Fruit fly (Drosophila melanogaster) whole organism, embryonic: ENCODE results near the gene MTF-1.

Experiments
- Bgb ChIP-seq: fragments of 200-800 bp; sonication (Bioruptor generic); IDR thresholded peaks from 2 replicates; pipeline ENCODE4 v1.3.6; 2022; ENCODE audit warnings: missing biosample characterization, missing genetic modification characterization; ENCODE audit not compliant: partially characterized antibody
- CG10267 ChIP-seq: fragments of 200-800 bp; sonication (Bioruptor generic); optimal IDR thresholded peaks from 2 replicates; lab custom pipeline; 2018; ENCODE audit warnings: missing biosample characterization, mild to moderate bottlenecking, missing genetic modification characterization, moderate library complexity
- CG10321 ChIP-seq: fragments of 200-800 bp; sonication (Bioruptor generic); IDR thresholded peaks from 2 replicates; pipeline ENCODE4 v1.3.6; 2022; ENCODE audit warnings: missing biosample characterization, missing genetic modification characterization
- CG10654 ChIP-seq: fragments of 200-800 bp; sonication (Bioruptor generic); optimal IDR thresholded peaks from 2 replicates; lab custom pipeline; 2016; ENCODE audit warnings: missing biosample characterization, missing genetic modification characterization
- CG12219 ChIP-seq: fragments of 200-800 bp; sonication (Bioruptor generic); optimal IDR thresholded peaks from 3 replicates; lab custom pipeline; 2018; ENCODE audit warnings: missing biosample characterization, mild to moderate bottlenecking, missing genetic modification characterization
- CG12391 ChIP-seq: fragments of 200-800 bp; sonication (Bioruptor generic); optimal IDR thresholded peaks from 3 replicates; lab custom pipeline; 2018; ENCODE audit warnings: missing biosample characterization, mild to moderate bottlenecking, missing genetic modification characterization, moderate library complexity
- CG13424 ChIP-seq: fragments of 200-800 bp; sonication (Bioruptor generic); optimal IDR thresholded peaks from 2 replicates; lab custom pipeline; 2019; ENCODE audit warnings: missing biosample characterization, mild to moderate bottlenecking, missing genetic modification characterization, moderate library complexity
- CG14965 ChIP-seq: fragments of 200-800 bp; sonication (Bioruptor generic); optimal IDR thresholded peaks from 2 replicates; lab custom pipeline; 2016; ENCODE audit warnings: missing biosample characterization, missing genetic modification characterization, borderline replicate concordance
- CG1602 ChIP-seq: fragments of 200-800 bp; sonication (Bioruptor generic); optimal IDR thresholded peaks from 3 replicates; lab custom pipeline; 2016; ENCODE audit warnings: missing biosample characterization, missing genetic modification characterization
- CG1603 ChIP-seq: fragments of 200-800 bp; sonication (Bioruptor generic); optimal IDR thresholded peaks from 2 replicates; lab custom pipeline; 2019; ENCODE audit warnings: missing biosample characterization, mild to moderate bottlenecking, missing genetic modification characterization, moderate library complexity
- CG2678 ChIP-seq: fragments of 200-800 bp; sonication (Bioruptor generic); optimal IDR thresholded peaks from 3 replicates; lab custom pipeline; 2019; ENCODE audit warnings: missing biosample characterization, mild to moderate bottlenecking, missing genetic modification characterization, moderate library complexity
- CG30431 ChIP-seq: fragments of 200-800 bp; sonication (Bioruptor generic); optimal IDR thresholded peaks from 2 replicates; lab custom pipeline; 2017; ENCODE audit warnings: missing biosample characterization, missing genetic modification characterization
- CG31365 ChIP-seq: fragments of 200-800 bp; sonication (Bioruptor generic); optimal IDR thresholded peaks from 2 replicates; lab custom pipeline; 2018; ENCODE audit warnings: missing biosample characterization, mild to moderate bottlenecking, missing genetic modification characterization
- CG32532 ChIP-seq: fragments of 200-800 bp; sonication (Bioruptor generic); IDR thresholded peaks from 2 replicates; pipeline ENCODE4 v1.3.6; 2022; ENCODE audit warnings: missing biosample characterization, missing genetic modification characterization
- CG3281 ChIP-seq: fragments of 200-800 bp; sonication (Bioruptor generic); optimal IDR thresholded peaks from 3 replicates; lab custom pipeline; 2017; ENCODE audit warnings: missing biosample characterization, mild to moderate bottlenecking, missing genetic modification characterization
- CG4404 ChIP-seq: fragments of 200-800 bp; sonication (Bioruptor generic); IDR thresholded peaks from 2 replicates; pipeline ENCODE4 v1.3.6; 2022; ENCODE audit warnings: missing biosample characterization, missing genetic modification characterization
- CG4730 ChIP-seq: fragments of 200-800 bp; sonication (Bioruptor generic); IDR thresholded peaks from 2 replicates; pipeline ENCODE4 v1.3.6; 2022; ENCODE audit warnings: missing biosample characterization, missing genetic modification characterization
- CG6765 ChIP-seq: fragments of 200-800 bp; sonication (Bioruptor generic); optimal IDR thresholded peaks from 3 replicates; lab custom pipeline; 2017; ENCODE audit warnings: missing biosample characterization, mild to moderate bottlenecking, missing genetic modification characterization
- CG8290 ChIP-seq, 3 experiments: fragments of 200-800 bp; sonication (Bioruptor generic); optimal IDR thresholded peaks; 2 replicates each; lab custom pipeline; 2016 to 2019; ENCODE audit warnings: missing biosample characterization in 3 of 3, missing genetic modification characterization in 3 of 3, mild to moderate bottlenecking in 2 of 3, moderate library complexity in 1 of 3
- CG9932 ChIP-seq: fragments of 200-800 bp; sonication (Bioruptor generic); IDR thresholded peaks from 2 replicates; pipeline ENCODE4 v1.3.6; 2022; ENCODE audit warnings: missing biosample characterization, missing genetic modification characterization
- D19B ChIP-seq: fragments of 200-800 bp; sonication (Bioruptor generic); optimal IDR thresholded peaks from 2 replicates; lab custom pipeline; 2017; ENCODE audit warnings: missing biosample characterization, mild to moderate bottlenecking, missing genetic modification characterization
- HmgD ChIP-seq: fragments of 200-800 bp; sonication (Bioruptor generic); optimal IDR thresholded peaks from 3 replicates; lab custom pipeline; 2016; ENCODE audit warnings: missing biosample characterization, missing genetic modification characterization
- Hr78 ChIP-seq, 2 experiments: fragments of 200-800 bp in 1 of 2; fragments of >200 bp in 1 of 2; sonication (Bioruptor generic) in 1 of 2; optimal IDR thresholded peaks; 2 replicates each; lab custom pipeline; 2017 to 2019; ENCODE audit warnings: missing biosample characterization in 2 of 2, missing genetic modification characterization in 2 of 2, mild to moderate bottlenecking in 1 of 2, moderate library complexity in 1 of 2
- Mes4 ChIP-seq: fragments of 200-800 bp; sonication (Bioruptor generic); optimal IDR thresholded peaks from 2 replicates; lab custom pipeline; 2016; ENCODE audit warnings: missing biosample characterization, missing genetic modification characterization
- Optix ChIP-seq: fragments of 200-800 bp; sonication (Bioruptor generic); IDR thresholded peaks from 3 replicates; pipeline ENCODE4 v1.3.6; 2022; ENCODE audit warnings: missing biosample characterization, missing genetic modification characterization
- Ptx1 ChIP-seq: fragments of 200-800 bp; sonication (Bioruptor generic); IDR thresholded peaks from 2 replicates; pipeline ENCODE4 v1.3.6; 2022; ENCODE audit warnings: missing biosample characterization, missing genetic modification characterization
- Stat92E ChIP-seq, 3 experiments: fragments of >200 bp in 2 of 3; fragments of 200-800 bp in 1 of 3; sonication (Bioruptor generic) in 1 of 3; optimal IDR thresholded peaks; 2 replicates each; lab custom pipeline; 2017 to 2019; ENCODE audit warnings: missing biosample characterization in 3 of 3, missing genetic modification characterization in 3 of 3, mild to moderate bottlenecking in 1 of 3, moderate library complexity in 1 of 3
- Trl ChIP-seq, 3 experiments: fragments of >200 bp in 2 of 3; fragments of 200-800 bp in 1 of 3; sonication (Bioruptor generic) in 1 of 3; optimal IDR thresholded peaks; 2 replicates in 1 of 3; 3 replicates in 2 of 3; lab custom pipeline; 2016 to 2017; ENCODE audit warnings: missing biosample characterization in 1 of 3, missing genetic modification characterization in 1 of 3
- Vsx1 ChIP-seq: fragments of 200-800 bp; sonication (Bioruptor generic); optimal IDR thresholded peaks from 2 replicates; lab custom pipeline; 2017; ENCODE audit warnings: missing biosample characterization, mild to moderate bottlenecking, missing genetic modification characterization, missing genetic modification reagents
- al ChIP-seq: fragments of 200-800 bp; sonication (Bioruptor generic); IDR thresholded peaks from 2 replicates; pipeline ENCODE4 v1.3.6; 2022; ENCODE audit warnings: missing biosample characterization, missing genetic modification characterization
- bbx ChIP-seq: fragments of 200-800 bp; sonication (Bioruptor generic); IDR thresholded peaks from 2 replicates; pipeline ENCODE4 v1.3.6; 2022; ENCODE audit warnings: missing biosample characterization, missing genetic modification characterization; ENCODE audit not compliant: partially characterized antibody
- cg ChIP-seq: fragments of 200-800 bp; sonication (Bioruptor generic); optimal IDR thresholded peaks from 3 replicates; lab custom pipeline; 2019; ENCODE audit warnings: missing biosample characterization, mild to moderate bottlenecking, missing genetic modification characterization, moderate library complexity
- ftz-f1 ChIP-seq: fragments of 200-800 bp; sonication (Bioruptor generic); optimal IDR thresholded peaks from 2 replicates; lab custom pipeline; 2016; ENCODE audit warnings: missing biosample characterization, missing genetic modification characterization
- grn ChIP-seq: fragments of 200-800 bp; sonication (Bioruptor generic); optimal IDR thresholded peaks from 3 replicates; lab custom pipeline; 2017; ENCODE audit warnings: missing biosample characterization, missing genetic modification characterization
- knrl ChIP-seq: fragments of 200-800 bp; sonication (Bioruptor generic); IDR thresholded peaks from 3 replicates; pipeline ENCODE4 v1.3.6; 2022; ENCODE audit warnings: missing biosample characterization, missing genetic modification characterization; ENCODE audit not compliant: partially characterized antibody
- nerfin-2 ChIP-seq: fragments of 200-800 bp; sonication (Bioruptor generic); IDR thresholded peaks from 2 replicates; pipeline ENCODE4 v1.3.6; 2022; ENCODE audit warnings: missing biosample characterization, missing genetic modification characterization; ENCODE audit not compliant: partially characterized antibody
- pfk ChIP-seq: fragments of 200-800 bp; sonication (Bioruptor generic); optimal IDR thresholded peaks from 2 replicates; lab custom pipeline; 2018; ENCODE audit warnings: missing biosample characterization, mild to moderate bottlenecking, missing genetic modification characterization, moderate library complexity
- pita ChIP-seq: fragments of 200-800 bp; sonication (Bioruptor generic); optimal IDR thresholded peaks from 2 replicates; lab custom pipeline; 2017; ENCODE audit warnings: missing biosample characterization, mild to moderate bottlenecking, missing genetic modification characterization
- sim ChIP-seq: fragments of 200-800 bp; sonication (Bioruptor generic); IDR thresholded peaks from 2 replicates; pipeline ENCODE4 v1.3.6; 2022; ENCODE audit warnings: missing biosample characterization, missing genetic modification characterization
- sisA ChIP-seq: fragments of 200-800 bp; sonication (Bioruptor generic); IDR thresholded peaks from 2 replicates; pipeline ENCODE4 v1.3.6; 2022; ENCODE audit warnings: missing biosample characterization, missing genetic modification characterization
- sqz ChIP-seq: fragments of 200-800 bp; sonication (Bioruptor generic); optimal IDR thresholded peaks from 3 replicates; lab custom pipeline; 2018; ENCODE audit warnings: missing biosample characterization, mild to moderate bottlenecking, missing genetic modification characterization
- ssp ChIP-seq: fragments of 200-800 bp; sonication (Bioruptor generic); IDR thresholded peaks from 2 replicates; pipeline ENCODE4 v1.3.6; 2022; ENCODE audit warnings: missing biosample characterization, missing genetic modification characterization
- tap ChIP-seq: fragments of 200-800 bp; optimal IDR thresholded peaks from 3 replicates; lab custom pipeline; 2019; ENCODE audit warnings: missing biosample characterization, mild to moderate bottlenecking, missing genetic modification characterization, moderate library complexity
- tgo ChIP-seq: fragments of 200-800 bp; sonication (Bioruptor generic); IDR thresholded peaks from 3 replicates; pipeline ENCODE4 v1.3.6; 2022; ENCODE audit warnings: missing biosample characterization, missing genetic modification characterization
- trem ChIP-seq: fragments of 200-800 bp; optimal IDR thresholded peaks from 3 replicates; lab custom pipeline; 2019; ENCODE audit warnings: missing biosample characterization, mild to moderate bottlenecking, missing genetic modification characterization, moderate library complexity
- unpg ChIP-seq: fragments of 200-800 bp; sonication (Bioruptor generic); optimal IDR thresholded peaks from 3 replicates; lab custom pipeline; 2018; ENCODE audit warnings: missing biosample characterization, mild to moderate bottlenecking, missing genetic modification characterization, moderate library complexity

The MTF-1 gene

dm6 chr3L:9457619-9458092, 27.5 kb downstream of the MTF-1 start, which contains the start of gene CG3437 (continued):
- TF ChIP-seq nerfin-2 (GFP tag; lab: Robert Waterston, UW) (no peak), CG32532 (peak; percentile 99), Mes4 (GFP tag; lab: Kevin White, UChicago) (peak; percentile 97), unpg (GFP tag; lab: Kevin White, UChicago) (peak; percentile 99), Vsx1 (GFP tag; lab: Kevin White, UChicago) (peak; percentile 97), trem (tag; lab: Kevin White, UChicago) (peak; percentile 84), CG12391 (tag; lab: Kevin White, UChicago) (peak; percentile 98), D19B (GFP tag; lab: Kevin White, UChicago) (peak; percentile 94), tap (peak; percentile 94), Bgb (GFP tag; lab: Robert Waterston, UW) (no peak), Hr78 (GFP tag; optimal IDR thresholded peaks at IDR 0.05; lab: Kevin White, UChicago) (peak in 1 of 2 experiments; percentile 86), CG30431 (peak; percentile 98), CG14965 (GFP tag; lab: Kevin White, UChicago) (peak; percentile 82), CG13424 (tag; lab: Kevin White, UChicago) (peak; percentile 99), pita (GFP tag; lab: Kevin White, UChicago) (no peak), ftz-f1 (GFP tag; lab: Kevin White, UChicago) (peak; percentile 88), cg (GFP tag; lab: Kevin White, UChicago) (no peak)

DNA sequence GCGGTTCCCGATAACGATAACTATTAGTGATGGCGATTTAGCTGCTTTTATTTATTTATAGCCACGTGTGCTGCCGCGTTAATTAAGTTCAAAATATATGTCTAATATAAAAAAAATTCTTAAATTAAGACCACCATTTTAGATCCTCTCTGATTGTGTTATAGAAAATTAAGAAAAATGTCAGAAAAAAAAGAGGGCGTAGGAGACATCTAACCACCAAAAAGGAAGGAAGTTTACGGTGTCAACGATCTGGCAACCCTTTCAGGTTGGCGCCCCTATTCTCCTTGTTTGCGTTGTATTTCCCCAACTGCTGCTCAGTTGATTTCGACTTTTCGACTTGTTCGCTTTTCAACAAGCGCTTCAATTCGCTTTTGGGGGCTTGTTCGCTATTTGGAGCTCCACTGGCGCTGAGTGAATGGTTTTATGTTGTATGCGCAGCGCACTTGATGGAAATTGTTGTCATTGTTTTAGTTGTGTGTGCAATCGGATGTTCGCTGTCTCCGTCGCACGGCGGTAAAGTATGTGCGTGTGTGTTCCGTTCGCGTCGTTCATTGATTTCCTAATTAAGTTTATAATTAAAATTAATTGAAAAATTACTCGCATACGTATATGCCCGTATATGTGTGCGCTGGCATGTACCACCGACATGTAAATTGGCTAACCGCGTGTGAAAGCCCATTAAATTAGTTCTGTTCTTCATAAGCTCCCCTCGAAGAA, 30.8 kb downstream of the MTF-1 start, which contains the start of the genes CG3434 and CG44838:
Gene CG3434, minus strand, starts transcription at position 25 of the 717 bp plus-strand sequence.
Gene CG44838, plus strand, starts transcription at position 276 of the 717 bp plus-strand sequence.
- TF ChIP-seq CG4404 (peak; percentile 75), CG3281 (GFP tag; lab: Kevin White, UChicago) (peak; percentile 79), CG1602 (GFP tag; lab: Kevin White, UChicago) (peak; percentile 75), HmgD (GFP tag; lab: Kevin White, UChicago) (peak; percentile 56), CG9932 (peak; percentile 87), CG8290 (GFP tag; optimal IDR thresholded peaks at IDR 0.05; lab: Kevin White, UChicago) (peak; percentile 83), CG8290 (tag; optimal IDR thresholded peaks at IDR 0.05; lab: Kevin White, UChicago) (peak; percentile 27 to 81), ssp (GFP tag; lab: Robert Waterston, UW) (peak; percentile 82), sqz (peak; percentile 65), tgo (GFP tag; lab: Robert Waterston, UW) (peak; percentile 64), sim (GFP tag; lab: Robert Waterston, UW) (no peak), Trl (optimal IDR thresholded peaks at IDR 0.05; lab: Kevin White, UChicago) (no peak), Trl (GFP tag; optimal IDR thresholded peaks at IDR 0.05; lab: Kevin White, UChicago) (peak; percentile 53), Stat92E (GFP tag; optimal IDR thresholded peaks at IDR 0.05; lab: Kevin White, UChicago) (peak in 1 of 3 experiments; percentile 54), CG1603 (tag; lab: Kevin White, UChicago) (no peak), CG31365 (no peak), Optix (GFP tag; lab: Robert Waterston, UW) (peak; percentile 59; the same call in 2 of the 3 replicates), pfk (GFP tag; lab: Kevin White, UChicago) (no peak), CG10321 (GFP tag; lab: Robert Waterston, UW) (no peak), CG10654 (GFP tag; lab: Kevin White, UChicago) (peak; percentile 77), CG2678 (tag; lab: Kevin White, UChicago) (peak; percentile 83), al (GFP tag; lab: Robert Waterston, UW) (peak; percentile 43), CG4730 (peak; percentile 48; the same call in 1 of the 2 replicates), CG12219 (GFP tag; lab: Kevin White, UChicago) (peak; percentile 29), knrl (GFP tag; lab: Robert Waterston, UW) (0 out of 3 replicates have a peak, but pooled peaks have one; percentile 18), CG6765 (GFP tag; lab: Kevin White, UChicago) (peak; percentile 76), sisA (GFP tag; lab: Robert Waterston, UW) (peak; percentile 75), Ptx1 (GFP tag; lab: Robert Waterston, UW) (peak; percentile 80), CG10267 (tag; lab: Kevin White, UChicago) (peak; percentile 82), grn (GFP tag; lab: Kevin White, UChicago) (peak; percentile 48), bbx (GFP tag; lab: Robert Waterston, UW) (peak; percentile 25; the same call in 1 of the 2 replicates)
